Fruit fly (Drosophila melanogaster): ENCODE data around the gene CG2006.

Gene CG2006

dm6 chr3R:29489209-29489608, at the start of gene CG2006, which contains the start of gene CG2321:
CG2006 (plus strand) TSS chr3R:29489468.
CG2321 (minus strand) TSS chr3R:29489265.
- TF ChIP-seq CG6163 (GFP tag; IDR thresholded peaks at IDR 0.05) (peak; percentile 64; the same call in 2 of the 3 replicates), Gug (GFP tag; IDR thresholded peaks at IDR 0.05) (no peak), CG31627 (GFP tag; optimal IDR thresholded peaks at IDR 0.05) (peak; percentile 40), CG3032 (tag; optimal IDR thresholded peaks at IDR 0.05) (peak; percentile 68), fd59A (GFP tag; optimal IDR thresholded peaks at IDR 0.05) (no peak), CG6854 (GFP tag; optimal IDR thresholded peaks at IDR 0.05) (no peak), CG10631 (GFP tag; optimal IDR thresholded peaks at IDR 0.05) (no peak), CG15336 (GFP tag; IDR thresholded peaks at IDR 0.05) (0 out of 2 replicates have a peak, but pooled peaks have one; percentile 18), CG10669 (GFP tag; optimal IDR thresholded peaks at IDR 0.05) (no peak), fd85E (GFP tag; optimal IDR thresholded peaks at IDR 0.05) (no peak), lz (GFP tag; optimal IDR thresholded peaks at IDR 0.05) (peak; percentile 54), Ets96B (tag; optimal IDR thresholded peaks at IDR 0.05) (peak; percentile 41), Hr39 (GFP tag; optimal IDR thresholded peaks at IDR 0.05) (peak; percentile 40), CG6792 (GFP tag; optimal IDR thresholded peaks at IDR 0.05) (peak; percentile 33), Eip75B (GFP tag; optimal IDR thresholded peaks at IDR 0.05) (no peak), CG8319 (GFP tag; optimal IDR thresholded peaks at IDR 0.05) (no peak), cyc (GFP tag; optimal IDR thresholded peaks at IDR 0.05) (peak; percentile 31), dac (GFP tag; optimal IDR thresholded peaks at IDR 0.05) (no peak), Sox15 (GFP tag; optimal IDR thresholded peaks at IDR 0.05) (peak; percentile 31), OdsH (GFP tag; optimal IDR thresholded peaks at IDR 0.05) (no peak), dsx (GFP tag; optimal IDR thresholded peaks at IDR 0.05; ENCODE audit: poor library complexity, severe bottlenecking) (peak; percentile 51), acj6 (GFP tag; optimal IDR thresholded peaks at IDR 0.05) (no peak), CG7368 (GFP tag; optimal IDR thresholded peaks at IDR 0.05) (no peak), esn (GFP tag; optimal IDR thresholded peaks at IDR 0.05) (peak; percentile 37), Blimp-1 (GFP tag; optimal IDR thresholded peaks at IDR 0.05) (no peak)

dm6 chr3R:29450333-29450732, 38.9 kb upstream of the CG2006 start:
- TF ChIP-seq fd59A (GFP tag; optimal IDR thresholded peaks at IDR 0.05) (no peak), Eip78C (GFP tag) (no peak), CG6808 (GFP tag; optimal IDR thresholded peaks at IDR 0.05) (no peak), CG15336 (GFP tag; IDR thresholded peaks at IDR 0.05) (peak; percentile 68), Eip93F (GFP tag; optimal IDR thresholded peaks at IDR 0.05) (no peak), CG11294 (GFP tag; IDR thresholded peaks at IDR 0.05) (no peak), CG6792 (GFP tag; optimal IDR thresholded peaks at IDR 0.05) (no peak), eg (GFP tag; IDR thresholded peaks at IDR 0.05) (peak; percentile 55; the same call in 2 of the 3 replicates), CG3919 (GFP tag; optimal IDR thresholded peaks at IDR 0.05) (peak; percentile 38), dsx (GFP tag; optimal IDR thresholded peaks at IDR 0.05; ENCODE audit: poor library complexity, severe bottlenecking) (no peak), Hr4 (GFP tag; optimal IDR thresholded peaks at IDR 0.05) (peak; percentile 67), CG6163 (GFP tag; IDR thresholded peaks at IDR 0.05) (peak; percentile 67; the same call in 2 of the 3 replicates), CG6276 (GFP tag; optimal IDR thresholded peaks at IDR 0.05) (peak; percentile 51), Eip75B (GFP tag; optimal IDR thresholded peaks at IDR 0.05) (peak; percentile 5), achi (GFP tag; optimal IDR thresholded peaks at IDR 0.05) (peak; percentile 29), spab (GFP tag; optimal IDR thresholded peaks at IDR 0.05) (no peak), acj6 (GFP tag; optimal IDR thresholded peaks at IDR 0.05) (peak; percentile 10), Met (GFP tag; optimal IDR thresholded peaks at IDR 0.05) (no peak), CG3032 (tag; optimal IDR thresholded peaks at IDR 0.05) (no peak), CG16779 (tag; optimal IDR thresholded peaks at IDR 0.05) (no peak), CG4318 (GFP tag; optimal IDR thresholded peaks at IDR 0.05) (peak; percentile 29), svp (GFP tag) (peak; percentile 47), CG31627 (GFP tag; optimal IDR thresholded peaks at IDR 0.05) (no peak), Hr39 (GFP tag; optimal IDR thresholded peaks at IDR 0.05) (no peak), Sox14 (GFP tag; optimal IDR thresholded peaks at IDR 0.05) (peak; percentile 16), CG11902 (GFP tag; optimal IDR thresholded peaks at IDR 0.05) (no peak), CG1621 (tag; optimal IDR thresholded peaks at IDR 0.05) (peak; percentile 17), dac (GFP tag; optimal IDR thresholded peaks at IDR 0.05) (peak; percentile 36), net (GFP tag; optimal IDR thresholded peaks at IDR 0.05) (peak; percentile 26), fkh (GFP tag; optimal IDR thresholded peaks at IDR 0.05) (no peak), CG8119 (GFP tag; IDR thresholded peaks at IDR 0.05) (peak; percentile 60), salr (GFP tag; optimal IDR thresholded peaks at IDR 0.05) (peak in 1 of 2 experiments; percentile 54), CG32006 (GFP tag; optimal IDR thresholded peaks at IDR 0.05) (peak; percentile 74), Lpt (GFP tag; optimal IDR thresholded peaks at IDR 0.05) (peak; percentile 15), CG10631 (GFP tag; optimal IDR thresholded peaks at IDR 0.05) (peak; percentile 22), Ets96B (tag; optimal IDR thresholded peaks at IDR 0.05) (peak; percentile 48), Ets21C (GFP tag; optimal IDR thresholded peaks at IDR 0.05) (no peak)

All from whole organism, prepupa.